Fruit fly (Drosophila melanogaster) whole organism, pupa: ENCODE results near the gene CG14125.

ENCODE experiments used
- CG15710 ChIP-seq: fragments of 200-800 bp; sonication (Bioruptor generic); optimal IDR thresholded peaks from 2 replicates; lab custom pipeline; 2018; ENCODE audit warnings: missing biosample characterization, mild to moderate bottlenecking, missing genetic modification characterization, moderate library complexity
- Ets98B ChIP-seq: fragments of 200-800 bp; sonication (Bioruptor generic); IDR thresholded peaks from 2 replicates; pipeline ENCODE4 v1.3.6; 2022; ENCODE audit warnings: missing biosample characterization, missing genetic modification characterization
- fd96Ca ChIP-seq: fragments of 200-800 bp; sonication (Bioruptor generic); IDR thresholded peaks from 3 replicates; pipeline ENCODE4 v1.3.6; 2022; ENCODE audit warnings: missing biosample characterization, missing genetic modification characterization

DNA sequence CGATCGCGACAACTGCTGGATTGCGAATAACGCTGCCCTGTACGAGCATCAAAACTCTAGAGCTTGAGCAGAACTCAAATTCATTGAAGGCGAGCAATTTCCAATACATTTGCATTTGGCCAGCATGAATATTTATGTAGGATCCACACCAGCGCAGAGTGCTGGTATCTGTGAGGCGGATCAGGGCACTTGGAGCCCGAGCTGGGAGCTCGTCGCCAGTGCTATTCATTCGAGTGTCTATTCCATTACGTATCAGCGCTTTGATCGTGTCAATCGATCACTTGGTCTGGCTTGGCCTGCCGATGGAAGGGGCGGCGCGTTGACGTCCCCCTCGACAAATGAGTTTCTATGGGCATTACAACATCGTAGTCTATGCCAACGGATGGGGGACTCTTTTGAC is 8.6 kb upstream of the CG14125 start, which contains the start of gene prc:
- TF ChIP-seq Ets98B (GFP tag; lab: Robert Waterston, UW) (no peak), CG15710 (tag; lab: Kevin White, UChicago) (no peak), fd96Ca (no peak)
